Fruit fly (Drosophila melanogaster) whole organism, adult: ENCODE results near the gene CG7320.

Experiments used
- CG11617 ChIP-seq: fragments of 200-800 bp; sonication (Bioruptor generic); optimal IDR thresholded peaks from 2 replicates; lab custom pipeline; 2017; ENCODE audit warnings: mild to moderate bottlenecking, missing biosample characterization, missing genetic modification reagents, missing genetic modification characterization
- CG14711 ChIP-seq: fragments of 200-800 bp; sonication (Bioruptor generic); optimal IDR thresholded peaks from 2 replicates; lab custom pipeline; 2018; ENCODE audit warnings: missing biosample characterization, mild to moderate bottlenecking, missing genetic modification characterization, moderate library complexity
- CG1620 ChIP-seq: fragments of 200-800 bp; sonication (Bioruptor generic); optimal IDR thresholded peaks from 2 replicates; lab custom pipeline; 2016; ENCODE audit warnings: missing biosample characterization, missing genetic modification characterization
- CG7045 ChIP-seq: fragments of 200-800 bp; sonication (Bioruptor generic); optimal IDR thresholded peaks from 2 replicates; lab custom pipeline; 2017; ENCODE audit warnings: missing biosample characterization, mild to moderate bottlenecking, missing genetic modification characterization
- CG7101 ChIP-seq: fragments of 200-800 bp; sonication (Bioruptor generic); optimal IDR thresholded peaks from 2 replicates; lab custom pipeline; 2018; ENCODE audit warnings: missing biosample characterization, mild to moderate bottlenecking, missing genetic modification characterization, moderate library complexity
- Clk ChIP-seq: fragments of 200-800 bp; sonication (Bioruptor generic); optimal IDR thresholded peaks from 2 replicates; lab custom pipeline; 2017; ENCODE audit warnings: missing biosample characterization, missing genetic modification characterization
- Crg-1 ChIP-seq: fragments of 200-800 bp; sonication (Bioruptor generic); optimal IDR thresholded peaks from 2 replicates; lab custom pipeline; 2016; ENCODE audit warnings: missing biosample characterization, missing genetic modification characterization
- Hr96 ChIP-seq: fragments of 200-800 bp; sonication (Bioruptor generic); optimal IDR thresholded peaks from 2 replicates; lab custom pipeline; 2016; ENCODE audit warnings: missing biosample characterization, missing genetic modification characterization
- cic ChIP-seq: fragments of 200-800 bp; sonication (Bioruptor generic); optimal IDR thresholded peaks from 2 replicates; lab custom pipeline; 2017; ENCODE audit warnings: missing biosample characterization, mild to moderate bottlenecking, missing genetic modification characterization, moderate library complexity
- cnc ChIP-seq, 2 experiments: fragments of >200 bp; optimal IDR thresholded peaks; 2 replicates each; lab custom pipeline; 2017
- ovo ChIP-seq: fragments of 200-800 bp; sonication (Bioruptor generic); optimal IDR thresholded peaks from 2 replicates; lab custom pipeline; 2016; ENCODE audit warnings: missing biosample characterization, missing genetic modification characterization
- pad ChIP-seq: fragments of 200-800 bp; sonication (Bioruptor generic); optimal IDR thresholded peaks from 3 replicates; lab custom pipeline; 2017; ENCODE audit warnings: missing biosample characterization, missing genetic modification characterization, mild to moderate bottlenecking, moderate library complexity, missing genetic modification reagents
- tj ChIP-seq: fragments of 200-800 bp; sonication (Bioruptor generic); optimal IDR thresholded peaks from 3 replicates; lab custom pipeline; 2017; ENCODE audit warnings: missing biosample characterization, mild to moderate bottlenecking, missing genetic modification characterization, moderate library complexity

DNA sequence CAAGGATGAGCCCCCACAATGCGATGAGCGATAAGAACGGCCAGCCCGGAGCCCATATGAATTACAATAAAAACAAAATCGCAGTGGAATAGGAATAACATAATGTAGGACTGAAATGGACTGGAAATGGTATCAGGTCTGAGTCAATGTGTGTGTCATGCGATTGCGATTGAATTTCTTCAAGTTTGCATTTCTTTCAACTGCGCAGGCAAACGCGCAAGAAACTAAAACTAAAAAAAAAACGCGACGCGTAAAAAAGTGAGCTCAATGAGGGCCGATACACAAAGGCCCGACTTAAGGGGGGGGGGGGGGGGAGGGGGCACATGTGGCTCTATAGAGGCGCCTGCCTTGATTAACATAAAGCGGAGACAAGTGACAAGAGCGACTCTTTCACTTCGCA lies 30.2 kb upstream of the CG7320 start:
- TF ChIP-seq cic (GFP tag; lab: Kevin White, UChicago) (no peak), Clk (GFP tag; lab: Kevin White, UChicago) (no peak), CG7101 (tag; lab: Kevin White, UChicago) (no peak), tj (GFP tag; lab: Kevin White, UChicago) (peak; percentile 88), pad (GFP tag; lab: Kevin White, UChicago) (no peak), Crg-1 (GFP tag; lab: Kevin White, UChicago) (no peak), ovo (GFP tag; lab: Kevin White, UChicago) (no peak), CG7045 (no peak), CG14711 (tag; lab: Kevin White, UChicago) (no peak), CG1620 (no peak), CG11617 (GFP tag; lab: Kevin White, UChicago) (no peak), cnc (optimal IDR thresholded peaks at IDR 0.05; lab: Kevin White, UChicago) (no peak), Hr96 (GFP tag; lab: Kevin White, UChicago) (no peak)
